Worm (Caenorhabditis elegans): ENCODE results near the gene lin-38.

The lin-38 gene

ce11 chrII:13575018-13575948, at the start of gene lin-38, which contains the start of gene mrpl-37:
TSS of gene lin-38 (plus strand) at chrII:13575925.
TSS of gene mrpl-37 (minus strand) at chrII:13575068.
- no peak for TF ChIP-seq ztf-7 (tag; optimal IDR thresholded peaks at IDR 0.05)
- peak; percentile 29 for TF ChIP-seq nhr-28 (tag; optimal IDR thresholded peaks at IDR 0.05)
- no peak for TF ChIP-seq mxl-3 (GFP tag; optimal IDR thresholded peaks at IDR 0.05)
- TF ChIP-seq pha-4 (GFP tag; IDR thresholded peaks at IDR 0.05), result peak; percentile 39; the same call in 1 of the 2 replicates
- no peak for TF ChIP-seq pha-4 (tag; optimal IDR thresholded peaks at IDR 0.05)
- TF ChIP-seq F37D6.2 (tag; optimal IDR thresholded peaks at IDR 0.05), result peak; percentile 25
- no peak for TF ChIP-seq zfp-3 (GFP tag; conservative IDR thresholded peaks at IDR 0.05)
- TF ChIP-seq cey-2 (tag; optimal IDR thresholded peaks at IDR 0.05; ENCODE audit: borderline replicate concordance, insufficient read depth), result no peak
- no peak for TF ChIP-seq spr-1 (tag; optimal IDR thresholded peaks at IDR 0.05)
- no peak for TF ChIP-seq saeg-2 (GFP tag; IDR thresholded peaks at IDR 0.05)
- no peak for TF ChIP-seq lin-39 (tag; optimal IDR thresholded peaks at IDR 0.05)
- no peak for TF ChIP-seq ceh-20 (GFP tag; IDR thresholded peaks at IDR 0.05)
- TF ChIP-seq lin-15B (tag; optimal IDR thresholded peaks at IDR 0.05), result peak; percentile 53
- no peak for TF ChIP-seq duxl-1 (tag; optimal IDR thresholded peaks at IDR 0.05; ENCODE audit: poor library complexity)
- TF ChIP-seq fkh-10 (GFP tag; optimal IDR thresholded peaks at IDR 0.05), result peak; percentile 53
- no peak for TF ChIP-seq mxl-2 (GFP tag; conservative IDR thresholded peaks at IDR 0.05)
- TF ChIP-seq hmg-1.1 (GFP tag; IDR thresholded peaks at IDR 0.05), result peak; percentile 64
- peak; percentile 48 for TF ChIP-seq nhr-11 (tag; optimal IDR thresholded peaks at IDR 0.05)
- TF ChIP-seq daf-12 (tag; optimal IDR thresholded peaks at IDR 0.05), result no peak
- peak; percentile 86 for TF ChIP-seq lin-38 (GFP tag; IDR thresholded peaks at IDR 0.05)
- no peak for TF ChIP-seq daf-16 (GFP tag; optimal IDR thresholded peaks at IDR 0.05)
- peak; percentile 46 for TF ChIP-seq daf-16 (tag; optimal IDR thresholded peaks at IDR 0.05)
- TF ChIP-seq lsy-2 (tag; optimal IDR thresholded peaks at IDR 0.05), result peak; percentile 15 to 78
- TF ChIP-seq mep-1 (tag; optimal IDR thresholded peaks at IDR 0.05), result peak; percentile 73
- no peak for TF ChIP-seq hlh-11 (tag; optimal IDR thresholded peaks at IDR 0.05)
- peak; percentile 78 for TF ChIP-seq set-16 (GFP tag; IDR thresholded peaks at IDR 0.05)
- TF ChIP-seq nhr-6 (tag; optimal IDR thresholded peaks at IDR 0.05), result peak; percentile 58
- TF ChIP-seq hif-1 (tag; optimal IDR thresholded peaks at IDR 0.05), result peak in 1 of 2 experiments; percentile 63
- TF ChIP-seq nhr-25 (tag; optimal IDR thresholded peaks at IDR 0.05; ENCODE audit: borderline replicate concordance, insufficient read depth), result peak; percentile 5
- 0 out of 2 replicates have a peak, but pooled peaks have one; percentile 47 for TF ChIP-seq egl-43 (GFP tag; IDR thresholded peaks at IDR 0.05)
- no peak for TF ChIP-seq lin-1 (GFP tag; IDR thresholded peaks at IDR 0.05)
- TF ChIP-seq nhr-77 (tag; optimal IDR thresholded peaks at IDR 0.05), result peak; percentile 85
- TF ChIP-seq lin-13 (GFP tag; optimal IDR thresholded peaks at IDR 0.05), result peak; percentile 84
- TF ChIP-seq Y105C5A.15 (GFP tag; IDR thresholded peaks at IDR 0.05), result no peak
- no peak for TF ChIP-seq jun-1 (tag; optimal IDR thresholded peaks at IDR 0.05)
- no peak for TF ChIP-seq F44E2.7 (GFP tag; IDR thresholded peaks at IDR 0.05)
- TF ChIP-seq mdl-1 (tag; optimal IDR thresholded peaks at IDR 0.05), result peak in 1 of 2 experiments; percentile 55
- peak; percentile 68 for TF ChIP-seq dpl-1 (GFP tag; optimal IDR thresholded peaks at IDR 0.05)
- peak; percentile 80 for TF ChIP-seq hlh-30 (tag; optimal IDR thresholded peaks at IDR 0.05; ENCODE audit: insufficient read depth)
- TF ChIP-seq attf-4 (tag; optimal IDR thresholded peaks at IDR 0.05), result no peak
- no peak for TF ChIP-seq snpc-4 (tag; optimal IDR thresholded peaks at IDR 0.05)
- TF ChIP-seq gei-8 (GFP tag; optimal IDR thresholded peaks at IDR 0.05), result no peak
- peak; percentile 13 for TF ChIP-seq F49E8.2 (tag; optimal IDR thresholded peaks at IDR 0.05; ENCODE audit: borderline replicate concordance)
- no peak for TF ChIP-seq snpc-1.2 (GFP tag; IDR thresholded peaks at IDR 0.05)
- no peak for TF ChIP-seq zag-1 (tag; optimal IDR thresholded peaks at IDR 0.05)
- no peak for TF ChIP-seq nhr-41 (GFP tag; IDR thresholded peaks at IDR 0.05)
- no peak for TF ChIP-seq lir-3 (tag; optimal IDR thresholded peaks at IDR 0.05)
- TF ChIP-seq aha-1 (tag), result peak; percentile 98
- no peak for TF ChIP-seq unc-130 (GFP tag; optimal IDR thresholded peaks at IDR 0.05)
